Worm (Caenorhabditis elegans) whole organism, late embryonic: ENCODE measurements around the gene ccdc-47.

ENCODE experiments used
- F13H6.1 ChIP-seq: sonication (generic microtip); optimal IDR thresholded peaks from 2 replicates; lab custom pipeline; 2016; ENCODE audit warnings: missing genetic modification characterization, missing compliant biosample characterization
- ama-1 ChIP-seq: fragments of 150-350 bp; optimal IDR thresholded peaks from 2 replicates; lab custom pipeline; 2014
- ceh-22 ChIP-seq: sonication (generic microtip); optimal IDR thresholded peaks from 2 replicates; lab custom pipeline; 2017; ENCODE audit warnings: missing biosample characterization, missing genetic modification characterization
- ceh-31 ChIP-seq: sonication (generic microtip); optimal IDR thresholded peaks from 2 replicates; lab custom pipeline; 2016; ENCODE audit warnings: missing genetic modification characterization, missing compliant biosample characterization
- hlh-30 ChIP-seq: sonication (generic microtip); optimal IDR thresholded peaks from 2 replicates; lab custom pipeline; 2017; ENCODE audit warnings: antibody characterized with exemption, missing genetic modification characterization, missing compliant biosample characterization; ENCODE audit not compliant: insufficient read depth
- nhr-11 ChIP-seq: fragments of 150-350 bp; optimal IDR thresholded peaks from 2 replicates; lab custom pipeline; 2014; ENCODE audit warnings: missing biosample characterization, missing genetic modification characterization
- pag-3 ChIP-seq: sonication (generic microtip); optimal IDR thresholded peaks from 2 replicates; lab custom pipeline; 2016; ENCODE audit warnings: missing compliant biosample characterization, missing genetic modification characterization, borderline replicate concordance
- sox-4 ChIP-seq: sonication (generic microtip); optimal IDR thresholded peaks from 2 replicates; lab custom pipeline; 2017; ENCODE audit warnings: mild to moderate bottlenecking, missing genetic modification characterization, inconsistent platforms, missing compliant biosample characterization

- TF ChIP-seq nhr-11: no peak
- no peak for TF ChIP-seq F13H6.1 (tag; lab: Kevin White, UChicago)
- no peak for TF ChIP-seq ceh-22 (tag; lab: Kevin White, UChicago)
- no peak for TF ChIP-seq hlh-30 (tag; lab: Kevin White, UChicago)
- TF ChIP-seq ama-1 (lab: Kevin White, UChicago): no peak
- no peak for TF ChIP-seq ceh-31 (tag; lab: Kevin White, UChicago)
- no peak for TF ChIP-seq pag-3 (tag; lab: Kevin White, UChicago)
- TF ChIP-seq sox-4 (tag; lab: Kevin White, UChicago): no peak
Observed at ce11 chrIII:3959206-3959605, 42.4 kb downstream of the ccdc-47 start.
